Fruit fly (Drosophila melanogaster) whole organism, larva: ENCODE data around the gene Polr2C.

Source experiments
- noc ChIP-seq: fragments of 200-800 bp; sonication (Bioruptor generic); optimal IDR thresholded peaks from 3 replicates; lab custom pipeline; 2019; ENCODE audit warnings: missing biosample characterization, mild to moderate bottlenecking, missing genetic modification characterization, moderate library complexity

Polr2C gene

DNA sequence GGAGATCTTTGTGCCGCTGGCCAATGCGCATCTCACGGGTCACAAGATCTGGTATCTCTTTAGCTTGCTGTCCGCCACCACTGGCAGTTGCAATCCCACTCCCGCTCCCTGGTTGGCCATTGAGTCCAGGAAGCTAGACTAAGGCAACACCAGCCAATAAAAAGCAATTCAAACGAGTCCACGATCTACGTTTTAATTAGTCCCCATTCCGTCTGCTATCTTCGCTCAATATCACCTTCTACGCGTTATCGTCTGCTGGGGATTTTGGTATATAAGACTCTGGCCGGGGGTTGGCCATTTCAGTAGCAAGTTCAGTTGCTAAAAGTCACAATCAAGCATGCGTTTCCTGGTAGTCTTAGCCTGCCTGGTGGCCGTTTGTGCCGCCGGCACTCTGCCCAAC is 14.5 kb downstream of the Polr2C start, which contains the start of gene CG7953:
Gene CG7953, plus strand, starts transcription at position 301 of the 400 bp plus-strand sequence.
- TF ChIP-seq noc (tag; lab: Kevin White, UChicago) = no peak

DNA sequence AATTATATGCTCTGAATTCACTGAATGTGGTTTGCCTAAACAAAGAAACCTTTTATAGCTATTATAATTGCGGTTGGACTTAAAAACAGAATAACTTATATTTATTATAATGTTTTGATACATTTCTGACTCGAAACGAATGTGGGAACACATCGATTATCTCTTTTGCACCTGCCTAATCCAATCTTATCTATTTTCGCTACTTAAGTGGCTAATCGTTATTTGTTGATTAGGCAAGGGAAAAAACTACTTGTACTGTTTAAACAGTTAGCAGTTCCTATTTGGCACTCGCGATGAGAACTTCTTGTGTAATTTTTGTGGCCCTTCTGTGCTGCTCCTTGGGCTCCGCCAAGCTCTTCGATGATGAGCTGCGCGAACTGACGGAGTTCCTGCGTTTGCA is 16.0 kb downstream of the Polr2C start, which contains the start of gene CG7968:
Gene CG7968, plus strand, starts transcription at position 276 of the 400 bp plus-strand sequence.
- no peak for TF ChIP-seq noc (tag; lab: Kevin White, UChicago)

DNA sequence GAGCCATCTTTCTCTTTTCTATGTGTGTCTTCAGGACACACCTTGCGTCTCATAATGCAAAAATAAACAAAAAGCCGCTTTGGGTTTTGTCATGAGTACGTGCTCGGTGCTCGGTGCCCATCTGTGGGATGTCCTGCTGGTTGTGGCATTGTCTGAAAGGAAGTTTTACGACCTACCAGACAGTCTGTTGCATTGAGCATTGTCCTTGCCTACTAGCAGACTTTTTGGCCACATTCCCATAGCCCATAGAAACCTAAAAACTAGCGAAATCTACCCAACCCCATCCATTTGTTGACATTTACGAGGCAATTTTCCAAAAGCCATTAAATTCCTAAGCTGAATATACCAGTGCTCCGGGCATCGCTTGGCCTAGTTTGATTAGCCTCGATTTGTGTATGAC is 18.0 kb downstream of the Polr2C start:
- TF ChIP-seq noc (tag; lab: Kevin White, UChicago) = no peak

DNA sequence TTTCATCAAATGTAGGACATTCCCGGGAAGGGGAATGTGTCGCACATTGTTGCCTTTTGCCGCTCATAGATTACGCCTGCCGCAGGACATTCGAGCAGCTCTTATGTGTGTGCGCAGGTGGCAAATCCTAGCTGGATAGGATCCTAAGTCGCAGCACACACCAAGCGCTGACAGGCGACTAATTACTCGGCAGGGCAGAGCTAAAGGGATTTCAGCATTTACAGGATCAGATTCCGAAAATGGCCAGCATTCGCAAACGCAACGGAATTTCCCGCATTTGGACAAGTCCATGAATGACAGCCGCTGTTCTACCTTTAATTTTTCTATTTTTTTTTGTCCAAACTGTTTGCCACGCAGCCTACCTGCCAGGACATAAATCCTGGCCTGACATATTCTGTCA is 34.5 kb downstream of the Polr2C start:
- TF ChIP-seq noc (tag; lab: Kevin White, UChicago) = no peak

DNA sequence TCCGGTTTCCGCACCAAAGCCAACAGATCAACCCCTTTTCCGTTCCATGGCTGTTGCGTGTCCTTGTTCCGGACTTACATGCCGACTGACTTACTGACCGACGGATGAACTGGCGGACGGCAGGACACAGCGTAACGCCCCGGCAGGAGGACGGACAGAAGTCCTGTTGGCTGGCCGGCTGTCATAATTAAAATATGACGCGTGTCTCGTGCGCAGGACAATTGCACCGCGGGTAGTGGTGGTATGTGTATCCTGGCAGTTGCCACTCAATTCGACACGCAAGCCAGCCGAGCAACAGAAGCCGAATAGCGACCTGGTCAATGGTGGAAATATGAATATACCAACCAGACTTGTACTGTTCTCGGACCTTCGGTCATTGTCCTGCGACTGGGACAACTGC is 36.3 kb downstream of the Polr2C start:
- no peak for TF ChIP-seq noc (tag; lab: Kevin White, UChicago)

DNA sequence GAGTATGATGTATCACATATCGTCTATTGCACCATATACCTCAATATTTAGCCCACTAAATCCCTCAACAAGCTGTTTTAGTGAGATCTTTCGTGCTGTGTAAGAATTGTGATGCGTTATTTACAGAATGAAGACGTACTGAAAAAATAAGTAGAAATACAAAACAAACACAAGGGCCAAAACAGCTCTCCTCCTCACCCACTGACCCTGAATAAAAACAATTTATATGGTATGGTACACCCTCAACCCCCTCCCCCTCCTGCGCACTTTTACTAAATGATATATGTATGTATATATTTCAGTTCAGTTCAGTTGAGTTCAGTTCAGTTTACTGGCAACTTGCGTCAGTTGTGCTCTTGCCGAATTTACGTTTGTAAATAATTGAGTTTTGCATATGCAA is 40.0 kb downstream of the Polr2C start:
- no peak for TF ChIP-seq noc (tag; lab: Kevin White, UChicago)

DNA sequence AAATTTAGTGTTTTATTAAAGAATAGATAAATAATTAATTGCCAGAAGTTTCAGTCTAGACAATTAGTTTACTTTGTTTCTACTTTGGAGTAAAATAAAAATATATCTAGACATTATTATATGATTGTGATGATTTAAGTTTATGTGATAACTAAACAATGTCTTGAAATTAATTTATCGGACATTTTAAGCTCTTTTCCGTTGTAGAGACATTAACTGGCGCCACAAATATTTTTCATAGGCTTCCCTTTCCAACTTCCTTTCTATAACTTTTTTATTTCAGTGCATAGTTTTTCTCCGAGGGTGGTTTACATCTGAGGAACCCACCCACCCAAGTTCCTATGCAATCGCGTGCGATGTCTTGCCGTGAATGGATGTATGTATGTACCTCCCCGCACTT is 43.6 kb downstream of the Polr2C start:
- TF ChIP-seq noc (tag; lab: Kevin White, UChicago) = no peak

DNA sequence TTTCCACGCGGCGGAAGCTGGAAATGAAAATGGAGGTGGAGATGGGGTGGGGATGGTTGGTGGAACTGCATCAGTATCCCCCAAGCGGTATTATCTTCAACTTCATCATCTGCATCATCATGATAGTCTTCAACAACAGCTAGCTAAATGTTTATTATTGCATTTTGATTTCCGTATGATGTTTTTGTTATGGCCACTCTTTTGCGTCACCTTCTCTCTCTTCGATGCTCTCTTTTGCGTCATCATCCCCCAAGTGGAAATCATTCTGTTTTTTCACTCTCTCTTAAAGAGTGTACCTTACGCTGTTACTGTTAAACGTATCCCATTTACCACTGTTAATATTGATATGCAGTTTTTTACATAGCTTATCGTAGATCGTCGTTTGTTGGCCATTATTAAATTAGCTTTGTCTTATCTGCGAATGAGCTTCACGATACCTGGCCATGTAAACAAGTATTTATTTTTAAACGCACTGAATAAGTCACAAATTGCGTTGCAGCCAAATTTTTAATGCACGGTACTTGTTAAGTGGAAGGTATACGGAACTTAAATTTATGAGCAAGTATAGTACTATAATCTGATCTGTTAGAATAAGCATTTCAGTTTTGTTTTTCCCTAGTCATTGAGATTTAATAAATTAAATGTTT is 44.9 kb downstream of the Polr2C start:
- no peak for TF ChIP-seq noc (tag; lab: Kevin White, UChicago)

DNA sequence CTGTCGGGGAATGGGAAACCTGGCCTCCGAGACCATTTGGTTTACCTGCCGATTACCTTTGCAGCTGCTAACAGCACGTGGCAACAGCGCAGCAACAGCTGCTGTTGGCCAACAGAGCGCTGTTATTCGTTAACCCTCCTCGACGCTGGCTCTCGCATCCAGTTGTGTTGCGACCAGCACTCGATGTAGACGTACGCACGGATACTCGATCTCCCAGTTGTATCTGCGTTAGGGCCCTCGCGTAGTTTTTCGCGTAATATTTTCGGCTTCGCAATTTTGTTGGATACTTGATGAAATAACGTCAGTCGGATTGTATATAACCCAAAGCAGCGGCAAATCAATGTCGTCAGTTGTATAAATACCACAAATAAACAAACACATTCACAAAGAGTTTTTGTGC is 45.7 kb downstream of the Polr2C start:
- peak; percentile 31 for TF ChIP-seq noc (tag; lab: Kevin White, UChicago)

DNA sequence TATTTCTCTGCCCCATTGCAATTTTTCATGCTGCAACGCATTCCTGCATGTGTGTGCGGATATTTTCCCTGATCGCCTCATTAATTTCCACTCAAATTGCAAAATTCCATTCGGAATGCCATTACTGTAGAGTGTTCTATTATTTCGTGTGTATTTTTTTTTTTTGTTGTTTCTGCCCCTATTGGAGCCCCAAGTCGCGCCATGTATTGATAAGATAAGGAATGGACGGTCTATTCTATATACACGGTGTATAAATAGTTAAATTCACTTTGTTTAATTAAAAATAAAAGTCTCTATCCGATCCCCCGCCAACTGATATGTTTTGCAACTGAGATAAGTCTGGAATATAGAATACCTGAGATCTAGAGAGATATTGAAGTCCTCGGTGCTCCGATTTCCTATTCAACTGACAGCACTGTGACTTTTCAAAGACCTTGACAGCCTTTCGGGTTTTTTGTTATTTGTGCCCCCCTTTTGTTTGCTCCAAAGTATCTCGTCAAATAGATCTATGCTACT is 48.3 kb downstream of the Polr2C start:
- TF ChIP-seq noc (tag; lab: Kevin White, UChicago) = no peak

DNA sequence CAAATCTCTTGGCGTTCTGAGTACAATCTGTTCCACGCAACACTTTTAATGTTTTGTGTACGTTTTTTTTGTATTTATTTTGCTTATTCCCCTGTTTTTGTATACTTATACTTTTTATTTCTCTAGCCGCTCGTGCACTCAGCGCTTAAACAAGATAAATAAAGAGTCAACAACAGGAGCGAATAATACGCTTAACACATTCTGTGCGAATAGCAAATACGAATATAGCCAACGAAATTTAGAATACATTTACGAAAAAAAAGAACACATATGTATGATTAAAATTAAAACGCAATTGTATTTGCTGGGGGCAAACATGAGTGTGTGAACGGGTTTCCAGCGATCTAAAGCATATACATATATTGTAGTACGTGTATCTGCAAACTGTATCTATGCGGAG is 48.8 kb downstream of the Polr2C start:
- peak; percentile 83 for TF ChIP-seq noc (tag; lab: Kevin White, UChicago)
